Fruit fly (Drosophila melanogaster) whole organism, embryonic: Measurements from ENCODE around the gene bor.

Experiments
- ATbp ChIP-seq: fragments of 200-800 bp; sonication (Bioruptor generic); optimal IDR thresholded peaks from 2 replicates; lab custom pipeline; 2017; ENCODE audit warnings: missing biosample characterization, mild to moderate bottlenecking, missing genetic modification characterization, missing genetic modification reagents
- Ada2b ChIP-seq: fragments of 200-800 bp; sonication (Bioruptor generic); IDR thresholded peaks from 2 replicates; pipeline ENCODE4 v1.3.6; 2022; ENCODE audit warnings: missing biosample characterization, missing genetic modification characterization
- Asciz ChIP-seq: fragments of 200-800 bp; sonication (Bioruptor generic); optimal IDR thresholded peaks from 2 replicates; lab custom pipeline; 2017; ENCODE audit warnings: missing biosample characterization, mild to moderate bottlenecking, missing genetic modification characterization, missing genetic modification reagents
- Atf3 ChIP-seq: fragments of 200-800 bp; sonication (Bioruptor generic); optimal IDR thresholded peaks from 3 replicates; lab custom pipeline; 2016; ENCODE audit warnings: missing biosample characterization, missing genetic modification characterization
- B-H2 ChIP-seq: fragments of 200-800 bp; sonication (Bioruptor generic); optimal IDR thresholded peaks from 2 replicates; lab custom pipeline; 2018; ENCODE audit warnings: missing biosample characterization, mild to moderate bottlenecking, missing genetic modification characterization
- Bgb ChIP-seq: fragments of 200-800 bp; sonication (Bioruptor generic); IDR thresholded peaks from 2 replicates; pipeline ENCODE4 v1.3.6; 2022; ENCODE audit warnings: missing biosample characterization, missing genetic modification characterization; ENCODE audit not compliant: partially characterized antibody
- CG11695 ChIP-seq: fragments of 200-800 bp; sonication (Bioruptor generic); IDR thresholded peaks from 3 replicates; pipeline ENCODE4 v1.3.6; 2022; ENCODE audit warnings: missing biosample characterization, missing genetic modification characterization
- CG12219 ChIP-seq: fragments of 200-800 bp; sonication (Bioruptor generic); optimal IDR thresholded peaks from 3 replicates; lab custom pipeline; 2018; ENCODE audit warnings: missing biosample characterization, mild to moderate bottlenecking, missing genetic modification characterization
- CG1233 ChIP-seq: fragments of 200-800 bp; sonication (Bioruptor generic); optimal IDR thresholded peaks from 4 replicates; lab custom pipeline; 2018; ENCODE audit warnings: missing biosample characterization, mild to moderate bottlenecking, missing genetic modification characterization
- CG13894 ChIP-seq: fragments of 200-800 bp; sonication (Bioruptor generic); optimal IDR thresholded peaks from 3 replicates; lab custom pipeline; 2018; ENCODE audit warnings: missing biosample characterization, mild to moderate bottlenecking, missing genetic modification characterization, moderate library complexity
- CG14014 ChIP-seq: fragments of 200-800 bp; sonication (Bioruptor generic); IDR thresholded peaks from 2 replicates; pipeline ENCODE4 v1.3.6; 2022; ENCODE audit warnings: missing biosample characterization, missing genetic modification characterization
- CG14667 ChIP-seq: fragments of 200-800 bp; sonication (Bioruptor generic); IDR thresholded peaks from 2 replicates; pipeline ENCODE4 v1.3.6; 2022; ENCODE audit warnings: missing biosample characterization, missing genetic modification characterization
- CG15514 ChIP-seq: fragments of 200-800 bp; sonication (Bioruptor generic); optimal IDR thresholded peaks from 3 replicates; lab custom pipeline; 2017; ENCODE audit warnings: missing biosample characterization, missing genetic modification characterization, mild to moderate bottlenecking, moderate library complexity, missing genetic modification reagents
- CG15696 ChIP-seq: fragments of 200-800 bp; sonication (Bioruptor generic); optimal IDR thresholded peaks from 2 replicates; lab custom pipeline; 2019; ENCODE audit warnings: missing biosample characterization, mild to moderate bottlenecking, missing genetic modification characterization, moderate library complexity
- CG16815 ChIP-seq: fragments of 200-800 bp; sonication (Bioruptor generic); optimal IDR thresholded peaks from 3 replicates; lab custom pipeline; 2017; ENCODE audit warnings: missing biosample characterization, mild to moderate bottlenecking, missing genetic modification characterization
- CG18599 ChIP-seq: fragments of 200-800 bp; sonication (Bioruptor generic); optimal IDR thresholded peaks from 3 replicates; lab custom pipeline; 2017; ENCODE audit warnings: missing biosample characterization, missing genetic modification characterization, mild to moderate bottlenecking, moderate library complexity, missing genetic modification reagents
- CG31365 ChIP-seq: fragments of 200-800 bp; sonication (Bioruptor generic); optimal IDR thresholded peaks from 2 replicates; lab custom pipeline; 2018; ENCODE audit warnings: missing biosample characterization, mild to moderate bottlenecking, missing genetic modification characterization
- CG31441 ChIP-seq: fragments of 200-800 bp; sonication (Bioruptor generic); IDR thresholded peaks from 2 replicates; pipeline ENCODE4 v1.3.6; 2022; ENCODE audit warnings: missing biosample characterization, missing genetic modification characterization
- CG3163 ChIP-seq: fragments of 200-800 bp; sonication (Bioruptor generic); optimal IDR thresholded peaks from 3 replicates; lab custom pipeline; 2016; ENCODE audit warnings: missing biosample characterization, missing genetic modification characterization
- CG3281 ChIP-seq: fragments of 200-800 bp; sonication (Bioruptor generic); optimal IDR thresholded peaks from 3 replicates; lab custom pipeline; 2017; ENCODE audit warnings: missing biosample characterization, mild to moderate bottlenecking, missing genetic modification characterization
- CG33557 ChIP-seq: fragments of 200-800 bp; sonication (Bioruptor generic); optimal IDR thresholded peaks from 2 replicates; lab custom pipeline; 2019; ENCODE audit warnings: missing biosample characterization, mild to moderate bottlenecking, missing genetic modification characterization, moderate library complexity
- CG4328 ChIP-seq: fragments of 200-800 bp; sonication (Bioruptor generic); optimal IDR thresholded peaks from 3 replicates; lab custom pipeline; 2017; ENCODE audit warnings: missing biosample characterization, missing genetic modification reagents, missing genetic modification characterization
- CG5953 ChIP-seq: fragments of 200-800 bp; sonication (Bioruptor generic); IDR thresholded peaks from 2 replicates; pipeline ENCODE4 v1.3.6; 2022; ENCODE audit warnings: missing biosample characterization, missing genetic modification characterization
- CG6854 ChIP-seq: fragments of 200-800 bp; sonication (Bioruptor generic); optimal IDR thresholded peaks from 3 replicates; lab custom pipeline; 2017; ENCODE audit warnings: missing biosample characterization, mild to moderate bottlenecking, missing genetic modification characterization
- CG7271 ChIP-seq: fragments of 200-800 bp; sonication (Bioruptor generic); optimal IDR thresholded peaks from 2 replicates; lab custom pipeline; 2018; ENCODE audit warnings: missing biosample characterization, mild to moderate bottlenecking, missing genetic modification characterization, moderate library complexity
- CG7839 ChIP-seq: fragments of 200-800 bp; sonication (Bioruptor generic); optimal IDR thresholded peaks from 3 replicates; lab custom pipeline; 2018; ENCODE audit warnings: missing biosample characterization, mild to moderate bottlenecking, missing genetic modification characterization, moderate library complexity
- CG7987 ChIP-seq: fragments of 200-800 bp; sonication (Bioruptor generic); optimal IDR thresholded peaks from 2 replicates; lab custom pipeline; 2018; ENCODE audit warnings: missing biosample characterization, mild to moderate bottlenecking, missing genetic modification characterization, moderate library complexity
- CG8290 ChIP-seq, 3 experiments: fragments of 200-800 bp; sonication (Bioruptor generic); optimal IDR thresholded peaks; 2 replicates each; lab custom pipeline; 2016 to 2019; ENCODE audit warnings: missing biosample characterization in 3 of 3, missing genetic modification characterization in 3 of 3, mild to moderate bottlenecking in 2 of 3, moderate library complexity in 1 of 3
- CG9817 ChIP-seq: fragments of 200-800 bp; sonication (Bioruptor generic); optimal IDR thresholded peaks from 2 replicates; lab custom pipeline; 2018; ENCODE audit warnings: missing biosample characterization, mild to moderate bottlenecking, missing genetic modification characterization, moderate library complexity
- Ets65A ChIP-seq: fragments of 200-800 bp; sonication (Bioruptor generic); peaks from one replicate; lab custom pipeline; 2016; ENCODE audit warnings: missing biosample characterization, missing genetic modification characterization
- Fer3 ChIP-seq: fragments of 200-800 bp; sonication (Bioruptor generic); optimal IDR thresholded peaks from 2 replicates; lab custom pipeline; 2018; ENCODE audit warnings: missing biosample characterization, mild to moderate bottlenecking, missing genetic modification characterization, moderate library complexity
- HHEX ChIP-seq: fragments of 200-800 bp; sonication (Bioruptor generic); optimal IDR thresholded peaks from 3 replicates; lab custom pipeline; 2017; ENCODE audit warnings: missing biosample characterization, mild to moderate bottlenecking, missing genetic modification characterization, missing genetic modification reagents
- Hand ChIP-seq: fragments of 200-800 bp; sonication (Bioruptor generic); optimal IDR thresholded peaks from 2 replicates; lab custom pipeline; 2017; ENCODE audit warnings: mild to moderate bottlenecking, missing biosample characterization, missing genetic modification reagents, missing genetic modification characterization
- Hmr ChIP-seq: fragments of 200-800 bp; sonication (Bioruptor generic); optimal IDR thresholded peaks from 3 replicates; lab custom pipeline; 2017; ENCODE audit warnings: mild to moderate bottlenecking, missing biosample characterization, missing genetic modification reagents, missing genetic modification characterization
- Lim3 ChIP-seq: fragments of 200-800 bp; sonication (Bioruptor generic); IDR thresholded peaks from 2 replicates; pipeline ENCODE4 v1.3.6; 2022; ENCODE audit warnings: missing biosample characterization, missing genetic modification characterization
- Lpt ChIP-seq: fragments of >200 bp; optimal IDR thresholded peaks from 2 replicates; lab custom pipeline; 2018; ENCODE audit warnings: missing biosample characterization, missing genetic modification characterization
- Med ChIP-seq: fragments of 200-800 bp; sonication (Bioruptor generic); peaks from one replicate; lab custom pipeline; 2016; ENCODE audit warnings: missing biosample characterization, missing genetic modification characterization, mild to moderate bottlenecking, inconsistent platforms, moderate library complexity
- cg ChIP-seq: fragments of 200-800 bp; sonication (Bioruptor generic); optimal IDR thresholded peaks from 3 replicates; lab custom pipeline; 2019; ENCODE audit warnings: missing biosample characterization, mild to moderate bottlenecking, missing genetic modification characterization, moderate library complexity
- corto ChIP-seq: fragments of 200-800 bp; sonication (Bioruptor generic); optimal IDR thresholded peaks from 2 replicates; lab custom pipeline; 2016; ENCODE audit warnings: missing biosample characterization, mild to moderate bottlenecking, missing genetic modification characterization, moderate library complexity
- gcm ChIP-seq: fragments of 200-800 bp; sonication (Bioruptor generic); optimal IDR thresholded peaks from 2 replicates; lab custom pipeline; 2019; ENCODE audit warnings: missing biosample characterization, mild to moderate bottlenecking, missing genetic modification characterization, moderate library complexity
- grau ChIP-seq: fragments of 200-800 bp; optimal IDR thresholded peaks from 3 replicates; lab custom pipeline; 2019; ENCODE audit warnings: missing biosample characterization, mild to moderate bottlenecking, missing genetic modification characterization, moderate library complexity
- hth ChIP-seq: fragments of >200 bp; optimal IDR thresholded peaks from 2 replicates; lab custom pipeline; 2017; ENCODE audit warnings: inconsistent platforms
- lab ChIP-seq: fragments of 200-800 bp; sonication (Bioruptor generic); optimal IDR thresholded peaks from 3 replicates; lab custom pipeline; 2017; ENCODE audit warnings: missing biosample characterization, missing genetic modification characterization, mild to moderate bottlenecking, moderate library complexity, missing genetic modification reagents
- nerfin-2 ChIP-seq: fragments of 200-800 bp; sonication (Bioruptor generic); IDR thresholded peaks from 2 replicates; pipeline ENCODE4 v1.3.6; 2022; ENCODE audit warnings: missing biosample characterization, missing genetic modification characterization; ENCODE audit not compliant: partially characterized antibody
- prd ChIP-seq, 3 experiments: fragments of >200 bp in 2 of 3; fragments of 200-800 bp in 1 of 3; sonication (Bioruptor generic) in 1 of 3; optimal IDR thresholded peaks in 2 of 3; IDR thresholded peaks in 1 of 3; 2 replicates in 2 of 3; 3 replicates in 1 of 3; pipeline versions ENCODE4 v1.3.6 to Lab custom; 2017 to 2022; ENCODE audit warnings: missing biosample characterization in 1 of 3, missing genetic modification characterization in 1 of 3
- psq ChIP-seq: fragments of 200-800 bp; sonication (Bioruptor generic); optimal IDR thresholded peaks from 2 replicates; lab custom pipeline; 2017; ENCODE audit warnings: missing biosample characterization, missing genetic modification characterization
- repo ChIP-seq: fragments of 200-800 bp; sonication (Bioruptor generic); optimal IDR thresholded peaks from 2 replicates; lab custom pipeline; 2016; ENCODE audit warnings: missing biosample characterization, missing genetic modification characterization
- tin ChIP-seq: fragments of 200-800 bp; sonication (Bioruptor generic); optimal IDR thresholded peaks from 3 replicates; lab custom pipeline; 2016; ENCODE audit warnings: missing biosample characterization, missing genetic modification characterization
- ttk ChIP-seq: fragments of 200-800 bp; sonication (Bioruptor generic); IDR thresholded peaks from 2 replicates; pipeline ENCODE4 v2.1.2; 2022; ENCODE audit warnings: missing biosample characterization, missing genetic modification characterization
- unc-4 ChIP-seq: fragments of 200-800 bp; sonication (Bioruptor generic); IDR thresholded peaks from 2 replicates; pipeline ENCODE4 v1.3.6; 2022; ENCODE audit warnings: missing biosample characterization, missing genetic modification characterization; ENCODE audit not compliant: partially characterized antibody

Gene bor

dm6 chr3R:16225760-16226159 lies 38.2 kb downstream of the bor start:
- TF ChIP-seq CG3163 (GFP tag; lab: Kevin White, UChicago) (no peak), tin (no peak), Atf3 (GFP tag; lab: Kevin White, UChicago) (no peak), CG14014 (GFP tag; lab: Robert Waterston, UW) (no peak), gcm (no peak), hth (lab: Kevin White, UChicago) (no peak), Hmr (GFP tag; lab: Kevin White, UChicago) (peak; percentile 13), CG4328 (GFP tag; lab: Kevin White, UChicago) (no peak), CG12219 (GFP tag; lab: Kevin White, UChicago) (no peak), CG7271 (tag; lab: Kevin White, UChicago) (no peak), Lpt (GFP tag; lab: Kevin White, UChicago) (no peak), lab (GFP tag; lab: Kevin White, UChicago) (peak; percentile 37), CG7839 (tag; lab: Kevin White, UChicago) (no peak), CG15696 (tag; lab: Kevin White, UChicago) (no peak), ATbp (GFP tag; lab: Kevin White, UChicago) (no peak), B-H2 (GFP tag; lab: Kevin White, UChicago) (no peak), corto (GFP tag; lab: Kevin White, UChicago) (no peak), CG13894 (peak; percentile 73), ttk (GFP tag; lab: Robert Waterston, UW) (no peak), CG9817 (tag; lab: Kevin White, UChicago) (no peak), Lim3 (GFP tag; lab: Robert Waterston, UW) (no peak), cg (GFP tag; lab: Kevin White, UChicago) (no peak), grau (tag; lab: Kevin White, UChicago) (no peak), CG11695 (GFP tag; lab: Robert Waterston, UW) (no peak), Fer3 (tag; lab: Kevin White, UChicago) (no peak), CG31441 (GFP tag; lab: Robert Waterston, UW) (no peak), CG33557 (no peak), CG31365 (no peak), Hand (peak; percentile 13), CG5953 (GFP tag; lab: Robert Waterston, UW) (no peak), HHEX (GFP tag; lab: Kevin White, UChicago) (peak; percentile 2), CG6854 (GFP tag; lab: Kevin White, UChicago) (no peak), CG1233 (no peak), nerfin-2 (GFP tag; lab: Robert Waterston, UW) (no peak), unc-4 (GFP tag; lab: Robert Waterston, UW) (no peak), CG14667 (GFP tag; lab: Robert Waterston, UW) (no peak), CG15514 (GFP tag; lab: Kevin White, UChicago) (peak; percentile 60), repo (GFP tag; lab: Kevin White, UChicago) (peak; percentile 7), CG18599 (GFP tag; lab: Kevin White, UChicago) (peak; percentile 57), Ets65A (GFP tag; lab: Kevin White, UChicago) (no peak), CG7987 (GFP tag; lab: Kevin White, UChicago) (no peak), psq (GFP tag; lab: Kevin White, UChicago) (no peak), Ada2b (GFP tag; lab: Robert Waterston, UW) (no peak), CG3281 (GFP tag; lab: Kevin White, UChicago) (peak; percentile 0), CG16815 (no peak), prd (optimal IDR thresholded peaks at IDR 0.05; lab: Kevin White, UChicago) (no peak), prd (GFP tag; IDR thresholded peaks at IDR 0.05; lab: Robert Waterston, UW) (no peak), Bgb (GFP tag; lab: Robert Waterston, UW) (no peak), Asciz (GFP tag; lab: Kevin White, UChicago) (no peak), CG8290 (GFP tag; optimal IDR thresholded peaks at IDR 0.05; lab: Kevin White, UChicago) (no peak), CG8290 (tag; optimal IDR thresholded peaks at IDR 0.05; lab: Kevin White, UChicago) (peak in 1 of 2 experiments; percentile 52), Med (GFP tag; lab: Kevin White, UChicago) (peak; percentile 77)
